Worm (Caenorhabditis elegans): ENCODE measurements around the gene dmsr-8.

Gene dmsr-8

DNA sequence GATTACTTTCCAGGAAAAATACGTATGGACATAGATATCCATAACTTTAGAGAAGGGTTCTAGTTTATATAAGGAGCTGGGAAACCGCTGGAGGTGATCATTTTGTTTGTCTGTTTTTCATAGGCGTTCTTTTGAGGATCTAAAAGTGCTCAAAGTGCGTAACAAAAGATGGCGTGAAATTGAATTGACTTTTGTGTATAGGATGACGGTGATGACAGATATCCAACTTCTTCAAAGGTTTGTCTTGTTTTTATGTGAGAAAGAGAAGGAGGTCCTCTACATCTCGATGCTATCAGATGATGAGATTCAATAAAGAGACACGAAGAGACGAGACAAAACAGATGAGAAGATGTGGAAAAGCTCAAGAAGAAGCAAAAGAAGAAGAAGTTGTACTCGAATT is 2.5 kb upstream of the dmsr-8 start:
- no peak for TF ChIP-seq ref-1 (GFP tag; conservative IDR thresholded peaks at IDR 0.05)
- no peak for TF ChIP-seq T22C8.4 (GFP tag; IDR thresholded peaks at IDR 0.05)
- TF ChIP-seq ztf-29 (GFP tag; IDR thresholded peaks at IDR 0.05), result no peak
- no peak for TF ChIP-seq cog-1 (tag; optimal IDR thresholded peaks at IDR 0.05)
- no peak for TF ChIP-seq med-1 (GFP tag; optimal IDR thresholded peaks at IDR 0.05; ENCODE audit: insufficient read depth)
- no peak for TF ChIP-seq tab-1 (GFP tag; IDR thresholded peaks at IDR 0.05)
- no peak for TF ChIP-seq klf-2 (GFP tag; conservative IDR thresholded peaks at IDR 0.05)
- TF ChIP-seq ztf-23 (GFP tag; IDR thresholded peaks at IDR 0.05), result no peak
- no peak for TF ChIP-seq flt-1 (GFP tag; IDR thresholded peaks at IDR 0.05)

DNA sequence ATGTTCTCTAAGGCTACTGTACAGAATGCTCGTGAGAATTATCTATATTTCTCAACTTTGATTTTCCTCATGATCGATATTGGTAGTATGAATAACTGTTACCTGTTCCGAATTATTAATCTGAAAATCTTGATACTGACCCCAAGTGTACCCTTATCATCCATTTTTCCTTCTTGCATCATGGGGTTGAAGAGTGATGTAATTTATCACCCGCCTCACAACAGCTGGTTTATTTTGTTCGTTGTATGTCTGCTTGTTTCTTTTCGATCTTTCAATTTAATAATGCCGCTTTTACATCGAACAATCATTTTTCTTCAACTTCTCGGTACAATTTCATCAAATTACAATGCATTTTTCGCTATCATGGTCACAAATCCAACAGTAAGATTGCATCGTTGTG is 5.3 kb downstream of the dmsr-8 start, which contains the start of gene C35A5.6:
TSS of gene C35A5.6 (plus strand) at position 283 of the 400 bp plus-strand sequence.
- TF ChIP-seq med-1 (GFP tag; optimal IDR thresholded peaks at IDR 0.05; ENCODE audit: insufficient read depth), result no peak
- TF ChIP-seq cog-1 (tag; optimal IDR thresholded peaks at IDR 0.05), result no peak
- TF ChIP-seq ztf-23 (GFP tag; IDR thresholded peaks at IDR 0.05), result no peak
- TF ChIP-seq klf-2 (GFP tag; conservative IDR thresholded peaks at IDR 0.05), result no peak
- TF ChIP-seq ztf-29 (GFP tag; IDR thresholded peaks at IDR 0.05), result no peak
- TF ChIP-seq T22C8.4 (GFP tag; IDR thresholded peaks at IDR 0.05), result no peak
- no peak for TF ChIP-seq ref-1 (GFP tag; conservative IDR thresholded peaks at IDR 0.05)
- no peak for TF ChIP-seq tab-1 (GFP tag; IDR thresholded peaks at IDR 0.05)
- TF ChIP-seq flt-1 (GFP tag; IDR thresholded peaks at IDR 0.05), result no peak

DNA sequence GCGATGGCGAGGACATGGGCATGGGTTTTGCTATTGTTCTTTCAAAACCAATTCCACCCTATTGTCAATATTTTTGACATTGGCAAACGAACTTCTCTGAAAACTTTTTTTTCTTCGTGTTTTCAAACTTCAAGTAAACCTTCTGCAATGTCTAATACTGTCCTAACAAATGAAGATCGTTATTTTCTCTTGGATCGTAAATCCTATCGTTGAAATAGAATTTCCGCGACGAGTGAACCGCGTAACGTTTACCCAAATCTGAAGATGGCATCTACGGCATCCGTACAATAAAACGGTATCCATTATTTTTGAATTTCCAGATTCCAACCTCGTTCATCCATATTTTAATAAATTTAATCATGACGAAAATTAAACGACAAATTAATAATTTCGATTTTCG is 8.6 kb downstream of the dmsr-8 start, which contains the start of gene C35A5.5:
TSS of gene C35A5.5 (plus strand) at position 301 of the 400 bp plus-strand sequence.
- TF ChIP-seq ref-1 (GFP tag; conservative IDR thresholded peaks at IDR 0.05) (no peak), tab-1 (GFP tag; IDR thresholded peaks at IDR 0.05) (no peak), cog-1 (tag; optimal IDR thresholded peaks at IDR 0.05) (no peak), T22C8.4 (GFP tag; IDR thresholded peaks at IDR 0.05) (no peak)

DNA sequence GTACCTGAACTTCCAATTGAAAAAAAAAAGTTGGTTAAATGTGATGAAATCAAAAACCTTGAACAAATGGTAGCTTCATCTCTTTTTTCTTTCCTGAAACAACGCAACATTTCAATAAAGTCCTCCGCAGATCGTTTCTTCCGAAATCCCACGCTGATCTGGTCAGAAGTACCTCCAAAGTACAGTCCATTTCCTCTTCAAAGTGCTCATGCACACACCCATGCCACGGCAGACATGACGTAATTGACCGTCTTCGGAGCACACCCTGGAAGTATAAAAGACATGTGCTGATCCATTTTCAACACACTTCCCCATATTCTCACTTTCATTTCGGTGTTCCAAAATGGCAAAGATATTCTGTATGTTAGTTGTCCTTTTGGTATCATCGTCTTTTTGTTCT is 10.3 kb downstream of the dmsr-8 start, which contains the start of gene C35A5.10:
TSS of gene C35A5.10 (plus strand) at position 301 of the 400 bp plus-strand sequence.
- TF ChIP-seq cog-1 (tag; optimal IDR thresholded peaks at IDR 0.05), result no peak
- TF ChIP-seq T22C8.4 (GFP tag; IDR thresholded peaks at IDR 0.05), result no peak
- TF ChIP-seq med-1 (GFP tag; optimal IDR thresholded peaks at IDR 0.05; ENCODE audit: insufficient read depth), result no peak
- no peak for TF ChIP-seq ref-1 (GFP tag; conservative IDR thresholded peaks at IDR 0.05)
- TF ChIP-seq ztf-23 (GFP tag; IDR thresholded peaks at IDR 0.05), result no peak
- no peak for TF ChIP-seq klf-2 (GFP tag; conservative IDR thresholded peaks at IDR 0.05)
- TF ChIP-seq ztf-29 (GFP tag; IDR thresholded peaks at IDR 0.05), result no peak
- TF ChIP-seq flt-1 (GFP tag; IDR thresholded peaks at IDR 0.05), result no peak
- TF ChIP-seq tab-1 (GFP tag; IDR thresholded peaks at IDR 0.05), result no peak

DNA sequence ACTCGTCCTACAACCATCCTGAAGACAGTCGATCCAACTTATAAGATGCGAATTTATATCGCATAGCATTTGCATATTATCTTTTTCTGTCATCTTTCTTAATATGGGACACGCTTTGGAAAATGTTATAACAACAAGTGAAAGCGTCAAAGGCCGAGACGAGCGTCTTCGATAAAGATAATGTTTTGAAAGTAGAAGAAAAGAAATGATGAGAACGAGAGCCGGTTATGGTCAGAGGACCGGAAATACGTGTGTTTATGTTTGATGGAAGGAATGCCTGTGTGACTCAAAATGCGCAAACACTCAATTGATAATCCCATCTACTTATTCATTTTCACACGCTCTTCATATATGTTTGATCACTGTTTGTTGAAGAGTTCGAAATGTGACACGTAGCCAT is 11.2 kb downstream of the dmsr-8 start, which contains the start of gene C35A5.11:
TSS of gene C35A5.11 (minus strand) at position 101 of the 400 bp plus-strand sequence.
- TF ChIP-seq tab-1 (GFP tag; IDR thresholded peaks at IDR 0.05), result no peak
- no peak for TF ChIP-seq klf-2 (GFP tag; conservative IDR thresholded peaks at IDR 0.05)
- no peak for TF ChIP-seq ztf-23 (GFP tag; IDR thresholded peaks at IDR 0.05)
- no peak for TF ChIP-seq med-1 (GFP tag; optimal IDR thresholded peaks at IDR 0.05; ENCODE audit: insufficient read depth)
- TF ChIP-seq T22C8.4 (GFP tag; IDR thresholded peaks at IDR 0.05), result no peak
- no peak for TF ChIP-seq flt-1 (GFP tag; IDR thresholded peaks at IDR 0.05)
- TF ChIP-seq ztf-29 (GFP tag; IDR thresholded peaks at IDR 0.05), result no peak
- no peak for TF ChIP-seq ref-1 (GFP tag; conservative IDR thresholded peaks at IDR 0.05)
- TF ChIP-seq cog-1 (tag; optimal IDR thresholded peaks at IDR 0.05), result no peak

DNA sequence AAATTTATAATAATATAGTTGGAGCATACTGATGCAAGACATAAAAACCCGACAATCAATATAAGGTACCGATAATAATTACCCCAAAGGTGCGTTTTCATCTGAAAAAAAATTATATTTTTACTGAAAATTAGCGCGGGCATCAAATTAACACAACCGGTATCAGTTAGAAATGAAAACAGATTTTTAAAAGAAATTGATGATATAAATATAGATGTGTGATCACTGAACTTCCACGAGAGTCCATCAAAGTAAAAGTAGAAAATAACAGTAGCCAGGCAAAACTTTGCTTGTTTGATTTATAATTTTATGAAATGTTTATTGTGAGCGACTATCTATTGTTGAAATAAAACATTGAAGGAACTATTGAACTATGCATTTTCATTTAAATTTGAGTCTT is 12.9 kb downstream of the dmsr-8 start, which contains the start of gene C35A5.3:
TSS of gene C35A5.3 (minus strand) at position 101 of the 400 bp plus-strand sequence.
- TF ChIP-seq T22C8.4 (GFP tag; IDR thresholded peaks at IDR 0.05) (no peak), klf-2 (GFP tag; conservative IDR thresholded peaks at IDR 0.05) (no peak), med-1 (GFP tag; optimal IDR thresholded peaks at IDR 0.05; ENCODE audit: insufficient read depth) (no peak), ref-1 (GFP tag; conservative IDR thresholded peaks at IDR 0.05) (no peak), tab-1 (GFP tag; IDR thresholded peaks at IDR 0.05) (no peak)

DNA sequence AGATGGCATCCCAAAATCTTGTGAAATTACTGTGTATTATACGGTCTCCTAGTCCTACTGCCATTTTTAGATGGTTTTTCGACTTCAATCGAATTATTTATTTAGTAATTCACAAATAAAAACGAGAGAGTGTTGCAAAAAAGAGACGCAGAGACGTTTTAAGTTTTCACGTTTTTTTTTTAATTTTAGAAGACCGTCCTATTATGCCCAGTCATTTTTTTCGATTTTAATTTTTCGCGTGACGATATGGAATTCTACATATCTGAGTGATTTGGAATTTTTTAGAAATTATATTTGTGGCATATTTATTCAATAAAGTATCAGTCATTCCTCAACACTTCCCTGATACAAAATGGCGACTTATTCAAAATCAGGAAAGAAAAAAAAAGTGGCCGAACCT is 17.4 kb downstream of the dmsr-8 start, which contains the start of gene C35A5.4:
TSS of gene C35A5.4 (plus strand) at position 301 of the 400 bp plus-strand sequence.
- TF ChIP-seq ztf-29 (GFP tag; IDR thresholded peaks at IDR 0.05) (no peak), med-1 (GFP tag; optimal IDR thresholded peaks at IDR 0.05; ENCODE audit: insufficient read depth) (no peak), tab-1 (GFP tag; IDR thresholded peaks at IDR 0.05) (no peak), klf-2 (GFP tag; conservative IDR thresholded peaks at IDR 0.05) (no peak), cog-1 (tag; optimal IDR thresholded peaks at IDR 0.05) (no peak), T22C8.4 (GFP tag; IDR thresholded peaks at IDR 0.05) (no peak), flt-1 (GFP tag; IDR thresholded peaks at IDR 0.05) (no peak), ref-1 (GFP tag; conservative IDR thresholded peaks at IDR 0.05) (no peak), ztf-23 (GFP tag; IDR thresholded peaks at IDR 0.05) (no peak)

DNA sequence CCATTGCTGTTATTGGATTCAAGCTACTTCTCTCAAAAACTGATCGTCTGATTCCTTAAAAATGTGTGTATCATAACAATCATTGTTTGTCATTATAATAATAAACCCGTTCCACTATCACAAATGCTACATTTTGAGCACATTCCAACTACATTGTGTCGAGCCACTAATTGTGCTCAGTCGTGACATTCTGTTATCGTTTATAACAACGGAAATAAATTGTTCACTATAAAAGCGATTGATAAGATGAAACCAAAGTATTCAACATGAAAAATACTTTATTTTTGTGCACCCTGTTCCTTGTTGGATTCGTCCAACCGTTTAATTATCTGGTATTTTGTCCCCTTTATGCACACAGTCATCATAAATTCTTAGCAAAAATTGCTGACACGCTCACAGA is 21.0 kb downstream of the dmsr-8 start, which contains the start of gene ugt-33:
TSS of gene ugt-33 (plus strand) at position 260 of the 400 bp plus-strand sequence.
- TF ChIP-seq T22C8.4 (GFP tag; IDR thresholded peaks at IDR 0.05) (no peak), ztf-23 (GFP tag; IDR thresholded peaks at IDR 0.05) (no peak), klf-2 (GFP tag; conservative IDR thresholded peaks at IDR 0.05) (no peak), flt-1 (GFP tag; IDR thresholded peaks at IDR 0.05) (no peak), tab-1 (GFP tag; IDR thresholded peaks at IDR 0.05) (no peak), ref-1 (GFP tag; conservative IDR thresholded peaks at IDR 0.05) (no peak), med-1 (GFP tag; optimal IDR thresholded peaks at IDR 0.05; ENCODE audit: insufficient read depth) (no peak), ztf-29 (GFP tag; IDR thresholded peaks at IDR 0.05) (no peak), cog-1 (tag; optimal IDR thresholded peaks at IDR 0.05) (no peak)

DNA sequence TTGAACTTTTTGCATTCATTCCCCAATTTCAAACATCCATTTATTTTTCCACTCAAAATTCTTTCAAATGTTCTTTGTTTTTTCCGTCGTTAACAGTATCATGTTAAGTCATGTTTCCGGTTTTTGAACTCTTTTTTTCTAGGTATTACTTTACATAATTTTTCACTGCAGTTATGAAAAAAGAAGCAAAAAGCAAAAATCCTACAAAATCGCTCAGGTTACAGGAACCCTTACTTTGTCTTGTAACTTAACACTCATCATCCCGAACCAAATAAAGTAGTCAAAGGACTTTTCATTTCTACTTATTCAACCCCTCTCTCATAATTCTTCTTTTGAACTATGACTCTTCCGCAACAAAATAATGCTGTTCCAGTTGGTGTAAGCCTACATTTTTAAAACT is 22.7 kb downstream of the dmsr-8 start, which contains the start of gene aqp-5:
TSS of gene aqp-5 (plus strand) at position 301 of the 400 bp plus-strand sequence.
- TF ChIP-seq tab-1 (GFP tag; IDR thresholded peaks at IDR 0.05), result no peak
- no peak for TF ChIP-seq klf-2 (GFP tag; conservative IDR thresholded peaks at IDR 0.05)
- TF ChIP-seq med-1 (GFP tag; optimal IDR thresholded peaks at IDR 0.05; ENCODE audit: insufficient read depth), result no peak
- no peak for TF ChIP-seq T22C8.4 (GFP tag; IDR thresholded peaks at IDR 0.05)
- no peak for TF ChIP-seq ref-1 (GFP tag; conservative IDR thresholded peaks at IDR 0.05)
- TF ChIP-seq ztf-23 (GFP tag; IDR thresholded peaks at IDR 0.05), result no peak
- TF ChIP-seq ztf-29 (GFP tag; IDR thresholded peaks at IDR 0.05), result no peak
- no peak for TF ChIP-seq flt-1 (GFP tag; IDR thresholded peaks at IDR 0.05)
- no peak for TF ChIP-seq cog-1 (tag; optimal IDR thresholded peaks at IDR 0.05)

Data from whole organism, midembryonic.